Fruit fly (Drosophila melanogaster) whole organism, prepupa: ENCODE measurements around the gene CG5445.

Source experiments
- CG15336 ChIP-seq: fragments of 200-800 bp; sonication (Bioruptor generic); IDR thresholded peaks from 2 replicates; pipeline ENCODE4 v1.3.6; 2022; ENCODE audit warnings: missing biosample characterization, missing genetic modification characterization
- CG3032 ChIP-seq: fragments of 200-800 bp; optimal IDR thresholded peaks from 2 replicates; lab custom pipeline; 2019; ENCODE audit warnings: missing biosample characterization, mild to moderate bottlenecking, missing genetic modification characterization, moderate library complexity
- CG31627 ChIP-seq: fragments of 200-800 bp; sonication (Bioruptor generic); optimal IDR thresholded peaks from 3 replicates; lab custom pipeline; 2016; ENCODE audit warnings: missing biosample characterization, missing genetic modification characterization
- CG32006 ChIP-seq: fragments of 200-800 bp; sonication (Bioruptor generic); optimal IDR thresholded peaks from 3 replicates; lab custom pipeline; 2017; ENCODE audit warnings: missing biosample characterization, mild to moderate bottlenecking, missing genetic modification characterization
- CG34406 ChIP-seq: fragments of 200-800 bp; sonication (Bioruptor generic); optimal IDR thresholded peaks from 3 replicates; lab custom pipeline; 2016; ENCODE audit warnings: missing biosample characterization, missing genetic modification characterization
- CG6854 ChIP-seq: fragments of 200-800 bp; sonication (Bioruptor generic); optimal IDR thresholded peaks from 2 replicates; lab custom pipeline; 2017; ENCODE audit warnings: missing biosample characterization, mild to moderate bottlenecking, missing genetic modification characterization
- Hr4 ChIP-seq: fragments of 200-800 bp; sonication (Bioruptor generic); optimal IDR thresholded peaks from 3 replicates; lab custom pipeline; 2016; ENCODE audit warnings: missing biosample characterization, missing genetic modification characterization
- Lpt ChIP-seq: fragments of 200-800 bp; sonication (Bioruptor generic); optimal IDR thresholded peaks from 3 replicates; lab custom pipeline; 2016; ENCODE audit warnings: missing biosample characterization, missing genetic modification characterization
- dac ChIP-seq: fragments of 200-800 bp; sonication (Bioruptor generic); optimal IDR thresholded peaks from 2 replicates; lab custom pipeline; 2017; ENCODE audit warnings: missing biosample characterization, mild to moderate bottlenecking, missing genetic modification characterization
- eg ChIP-seq: fragments of 200-800 bp; sonication (Bioruptor generic); IDR thresholded peaks from 3 replicates; pipeline ENCODE4 v1.3.6; 2022; ENCODE audit warnings: missing biosample characterization, missing genetic modification characterization
- fd85E ChIP-seq: fragments of 200-800 bp; sonication (Bioruptor generic); optimal IDR thresholded peaks from 3 replicates; lab custom pipeline; 2016; ENCODE audit warnings: missing biosample characterization, missing genetic modification characterization
- fkh ChIP-seq: fragments of 200-800 bp; sonication (Bioruptor generic); optimal IDR thresholded peaks from 3 replicates; lab custom pipeline; 2017; ENCODE audit warnings: missing biosample characterization, mild to moderate bottlenecking, missing genetic modification characterization, moderate library complexity
- salr ChIP-seq, 2 experiments: fragments of 200-800 bp; sonication (Bioruptor generic); optimal IDR thresholded peaks; 3 replicates each; lab custom pipeline; 2016 to 2018; ENCODE audit warnings: missing biosample characterization in 2 of 2, missing genetic modification characterization in 2 of 2, mild to moderate bottlenecking in 1 of 2
- topi ChIP-seq: fragments of 200-800 bp; sonication (Bioruptor generic); optimal IDR thresholded peaks from 3 replicates; lab custom pipeline; 2016; ENCODE audit warnings: missing biosample characterization, missing genetic modification characterization

dm6 chrX:17308211-17308610 lies 25.9 kb downstream of the CG5445 start:
- TF ChIP-seq CG32006 (GFP tag; lab: Kevin White, UChicago) (no peak), Lpt (no peak), CG3032 (tag; lab: Kevin White, UChicago) (no peak), dac (GFP tag; lab: Kevin White, UChicago) (no peak), topi (GFP tag; lab: Kevin White, UChicago) (no peak), eg (GFP tag; lab: Robert Waterston, UW) (no peak), CG31627 (GFP tag; lab: Kevin White, UChicago) (no peak), CG6854 (no peak), CG34406 (GFP tag; lab: Kevin White, UChicago) (no peak), fd85E (GFP tag; lab: Kevin White, UChicago) (no peak), CG15336 (GFP tag; lab: Robert Waterston, UW) (no peak), salr (GFP tag; optimal IDR thresholded peaks at IDR 0.05; lab: Kevin White, UChicago) (no peak), Hr4 (no peak), fkh (GFP tag; lab: Kevin White, UChicago) (no peak)
